Fruit fly (Drosophila melanogaster) whole organism, embryonic: ENCODE measurements around the gene Flad1.

ENCODE experiments used
- Awh ChIP-seq: fragments of 200-800 bp; sonication (Bioruptor generic); IDR thresholded peaks from 2 replicates; pipeline ENCODE4, ENCODE4 v1.3.6; 2022; ENCODE audit warnings: missing biosample characterization, missing genetic modification characterization
- BEAF-32 ChIP-seq: fragments of 200-800 bp; sonication (Bioruptor generic); optimal IDR thresholded peaks from 3 replicates; lab custom pipeline; 2017; ENCODE audit warnings: missing biosample characterization, missing genetic modification characterization, mild to moderate bottlenecking, moderate library complexity, missing genetic modification reagents
- Blimp-1 ChIP-seq: fragments of 200-800 bp; sonication (Bioruptor generic); optimal IDR thresholded peaks from 3 replicates; lab custom pipeline; 2018; ENCODE audit warnings: missing biosample characterization, missing genetic modification characterization, mild to moderate bottlenecking, moderate library complexity, missing genetic modification reagents
- CG11504 ChIP-seq: fragments of 200-800 bp; sonication (Bioruptor generic); optimal IDR thresholded peaks from 3 replicates; lab custom pipeline; 2019; ENCODE audit warnings: missing biosample characterization, mild to moderate bottlenecking, missing genetic modification characterization, moderate library complexity
- CG12769 ChIP-seq: fragments of 200-800 bp; sonication (Bioruptor generic); optimal IDR thresholded peaks from 2 replicates; lab custom pipeline; 2019; ENCODE audit warnings: missing biosample characterization, mild to moderate bottlenecking, missing genetic modification characterization, moderate library complexity
- CG13287 ChIP-seq: fragments of 200-800 bp; sonication (Bioruptor generic); IDR thresholded peaks from 2 replicates; pipeline ENCODE4 v1.3.6; 2022; ENCODE audit warnings: missing biosample characterization, missing genetic modification characterization; ENCODE audit not compliant: partially characterized antibody
- CG14014 ChIP-seq: fragments of 200-800 bp; sonication (Bioruptor generic); IDR thresholded peaks from 2 replicates; pipeline ENCODE4 v1.3.6; 2022; ENCODE audit warnings: missing biosample characterization, missing genetic modification characterization
- CG14710 ChIP-seq: fragments of 200-800 bp; sonication (Bioruptor generic); optimal IDR thresholded peaks from 3 replicates; lab custom pipeline; 2019; ENCODE audit warnings: missing biosample characterization, mild to moderate bottlenecking, missing genetic modification characterization, moderate library complexity
- CG1603 ChIP-seq: fragments of 200-800 bp; sonication (Bioruptor generic); optimal IDR thresholded peaks from 2 replicates; lab custom pipeline; 2019; ENCODE audit warnings: missing biosample characterization, mild to moderate bottlenecking, missing genetic modification characterization, moderate library complexity
- CG16815 ChIP-seq: fragments of 200-800 bp; sonication (Bioruptor generic); optimal IDR thresholded peaks from 3 replicates; lab custom pipeline; 2017; ENCODE audit warnings: missing biosample characterization, mild to moderate bottlenecking, missing genetic modification characterization
- CG17385 ChIP-seq: fragments of 200-800 bp; sonication (Bioruptor generic); optimal IDR thresholded peaks from 3 replicates; lab custom pipeline; 2018; ENCODE audit warnings: missing biosample characterization, mild to moderate bottlenecking, missing genetic modification characterization
- CG18599 ChIP-seq: fragments of 200-800 bp; sonication (Bioruptor generic); optimal IDR thresholded peaks from 3 replicates; lab custom pipeline; 2017; ENCODE audit warnings: missing biosample characterization, missing genetic modification characterization, mild to moderate bottlenecking, moderate library complexity, missing genetic modification reagents
- CG2129 ChIP-seq: fragments of 200-800 bp; sonication (Bioruptor generic); IDR thresholded peaks from 2 replicates; pipeline ENCODE4 v1.3.6; 2022; ENCODE audit warnings: missing biosample characterization, missing genetic modification characterization; ENCODE audit not compliant: partially characterized antibody
- CG2199 ChIP-seq: fragments of 200-800 bp; sonication (Bioruptor generic); IDR thresholded peaks from 3 replicates; pipeline ENCODE4 v1.3.6; 2022; ENCODE audit warnings: missing biosample characterization, missing genetic modification characterization
- CG33557 ChIP-seq: fragments of 200-800 bp; sonication (Bioruptor generic); optimal IDR thresholded peaks from 2 replicates; lab custom pipeline; 2019; ENCODE audit warnings: missing biosample characterization, mild to moderate bottlenecking, missing genetic modification characterization, moderate library complexity
- CG8290 ChIP-seq, 3 experiments: fragments of 200-800 bp; sonication (Bioruptor generic); optimal IDR thresholded peaks; 2 replicates each; lab custom pipeline; 2016 to 2019; ENCODE audit warnings: missing biosample characterization in 3 of 3, missing genetic modification characterization in 3 of 3, mild to moderate bottlenecking in 2 of 3, moderate library complexity in 1 of 3
- CG8359 ChIP-seq: fragments of 200-800 bp; sonication (Bioruptor generic); optimal IDR thresholded peaks from 2 replicates; lab custom pipeline; 2017; ENCODE audit warnings: missing biosample characterization, mild to moderate bottlenecking, missing genetic modification characterization, borderline replicate concordance
- CG8944 ChIP-seq: fragments of 200-800 bp; sonication (Bioruptor generic); optimal IDR thresholded peaks from 3 replicates; lab custom pipeline; 2016; ENCODE audit warnings: missing biosample characterization, missing genetic modification characterization
- CG9437 ChIP-seq: fragments of 200-800 bp; sonication (Bioruptor generic); optimal IDR thresholded peaks from 2 replicates; lab custom pipeline; 2018; ENCODE audit warnings: missing biosample characterization, mild to moderate bottlenecking, missing genetic modification characterization
- CG9876 ChIP-seq: fragments of 200-800 bp; sonication (Bioruptor generic); optimal IDR thresholded peaks from 2 replicates; lab custom pipeline; 2016; ENCODE audit warnings: missing biosample characterization, missing genetic modification characterization
- CkIIα-i1 ChIP-seq: fragments of 200-800 bp; sonication (Bioruptor generic); IDR thresholded peaks from 2 replicates; pipeline ENCODE4 v1.3.6; 2022; ENCODE audit warnings: missing biosample characterization, missing genetic modification characterization
- Dad ChIP-seq: fragments of 200-800 bp; sonication (Bioruptor generic); optimal IDR thresholded peaks from 3 replicates; lab custom pipeline; 2016; ENCODE audit warnings: missing biosample characterization, missing genetic modification characterization
- Drgx ChIP-seq: fragments of 200-800 bp; sonication (Bioruptor generic); IDR thresholded peaks from 2 replicates; pipeline ENCODE4 v1.3.6; 2022; ENCODE audit warnings: missing biosample characterization, missing genetic modification characterization
- HLHmδ ChIP-seq: fragments of 200-800 bp; sonication (Bioruptor generic); optimal IDR thresholded peaks from 2 replicates; lab custom pipeline; 2018; ENCODE audit warnings: missing biosample characterization, mild to moderate bottlenecking, missing genetic modification characterization, moderate library complexity
- Med ChIP-seq: fragments of 200-800 bp; sonication (Bioruptor generic); peaks from one replicate; lab custom pipeline; 2016; ENCODE audit warnings: missing biosample characterization, missing genetic modification characterization, mild to moderate bottlenecking, inconsistent platforms, moderate library complexity
- NfI ChIP-seq: fragments of 200-800 bp; sonication (Bioruptor generic); optimal IDR thresholded peaks from 3 replicates; lab custom pipeline; 2018; ENCODE audit warnings: missing biosample characterization, mild to moderate bottlenecking, missing genetic modification characterization, moderate library complexity
- Pdp1 ChIP-seq, 2 experiments: fragments of 200-800 bp; sonication (Bioruptor generic); optimal IDR thresholded peaks; 3 replicates each; lab custom pipeline; 2016; ENCODE audit warnings: missing biosample characterization in 2 of 2, missing genetic modification characterization in 2 of 2, mild to moderate bottlenecking in 1 of 2, moderate library complexity in 1 of 2
- Rfx ChIP-seq: fragments of 200-800 bp; sonication (Bioruptor generic); IDR thresholded peaks from 2 replicates; pipeline ENCODE4 v1.3.6; 2022; ENCODE audit warnings: missing biosample characterization, missing genetic modification characterization
- Sin3A ChIP-seq: fragments of >200 bp; optimal IDR thresholded peaks from 2 replicates; lab custom pipeline; 2018
- bab2 ChIP-seq: fragments of 200-800 bp; sonication (Bioruptor generic); optimal IDR thresholded peaks from 2 replicates; lab custom pipeline; 2016; ENCODE audit warnings: missing biosample characterization, missing genetic modification characterization
- bbx ChIP-seq: fragments of 200-800 bp; sonication (Bioruptor generic); IDR thresholded peaks from 2 replicates; pipeline ENCODE4 v1.3.6; 2022; ENCODE audit warnings: missing biosample characterization, missing genetic modification characterization; ENCODE audit not compliant: partially characterized antibody
- bowl ChIP-seq: fragments of 200-800 bp; sonication (Bioruptor generic); IDR thresholded peaks from 2 replicates; pipeline ENCODE4 v1.3.6; 2022; ENCODE audit warnings: missing biosample characterization, missing genetic modification characterization
- bsh ChIP-seq, 2 experiments: fragments of 200-800 bp; sonication (Bioruptor generic); optimal IDR thresholded peaks; 2 replicates each; lab custom pipeline; 2017 to 2018; ENCODE audit warnings: mild to moderate bottlenecking in 2 of 2, missing biosample characterization in 2 of 2, missing genetic modification characterization in 2 of 2, moderate library complexity in 1 of 2
- cas ChIP-seq: fragments of 200-800 bp; sonication (Bioruptor generic); IDR thresholded peaks from 2 replicates; pipeline ENCODE4 v1.3.6; 2022; ENCODE audit warnings: missing biosample characterization, missing genetic modification characterization
- dysf ChIP-seq: fragments of 200-800 bp; sonication (Bioruptor generic); IDR thresholded peaks from 3 replicates; pipeline ENCODE4 v1.3.6; 2022; ENCODE audit warnings: missing biosample characterization, missing genetic modification characterization
- eve ChIP-seq, 2 experiments: fragments of >200 bp; optimal IDR thresholded peaks; 2 replicates each; lab custom pipeline; 2017; ENCODE audit warnings: missing biosample characterization in 2 of 2, missing genetic modification characterization in 2 of 2
- eyg ChIP-seq: fragments of 200-800 bp; sonication (Bioruptor generic); optimal IDR thresholded peaks from 3 replicates; lab custom pipeline; 2016; ENCODE audit warnings: missing biosample characterization, missing genetic modification characterization
- gce ChIP-seq: fragments of 200-800 bp; sonication (Bioruptor generic); IDR thresholded peaks from 3 replicates; pipeline ENCODE4 v1.3.6; 2022; ENCODE audit warnings: missing biosample characterization, missing genetic modification characterization
- kah ChIP-seq: fragments of 200-800 bp; sonication (Bioruptor generic); optimal IDR thresholded peaks from 2 replicates; lab custom pipeline; 2018; ENCODE audit warnings: missing biosample characterization, mild to moderate bottlenecking, missing genetic modification characterization
- ken ChIP-seq: fragments of 200-800 bp; sonication (Bioruptor generic); IDR thresholded peaks from 3 replicates; pipeline ENCODE4 v1.3.6; 2022; ENCODE audit warnings: missing biosample characterization, missing genetic modification characterization
- pfk ChIP-seq: fragments of 200-800 bp; sonication (Bioruptor generic); optimal IDR thresholded peaks from 2 replicates; lab custom pipeline; 2018; ENCODE audit warnings: missing biosample characterization, mild to moderate bottlenecking, missing genetic modification characterization, moderate library complexity
- sc ChIP-seq, 3 experiments: fragments of >200 bp in 2 of 3; fragments of 200-800 bp in 1 of 3; sonication (Bioruptor generic) in 1 of 3; optimal IDR thresholded peaks; 2 replicates in 2 of 3; 3 replicates in 1 of 3; lab custom pipeline; 2017; ENCODE audit warnings: mild to moderate bottlenecking in 1 of 3, missing biosample characterization in 1 of 3, missing genetic modification characterization in 1 of 3, missing genetic modification reagents in 1 of 3
- sens ChIP-seq: fragments of 200-800 bp; sonication (Bioruptor generic); peaks from one replicate; lab custom pipeline; 2016; ENCODE audit warnings: missing biosample characterization, missing genetic modification characterization
- stwl ChIP-seq: fragments of 200-800 bp; sonication (Bioruptor generic); optimal IDR thresholded peaks from 3 replicates; lab custom pipeline; 2018; ENCODE audit warnings: missing biosample characterization, mild to moderate bottlenecking, missing genetic modification characterization, moderate library complexity
- trh ChIP-seq: fragments of 200-800 bp; sonication (Bioruptor generic); optimal IDR thresholded peaks from 2 replicates; lab custom pipeline; 2016; ENCODE audit warnings: missing biosample characterization, missing genetic modification characterization

Gene Flad1

DNA sequence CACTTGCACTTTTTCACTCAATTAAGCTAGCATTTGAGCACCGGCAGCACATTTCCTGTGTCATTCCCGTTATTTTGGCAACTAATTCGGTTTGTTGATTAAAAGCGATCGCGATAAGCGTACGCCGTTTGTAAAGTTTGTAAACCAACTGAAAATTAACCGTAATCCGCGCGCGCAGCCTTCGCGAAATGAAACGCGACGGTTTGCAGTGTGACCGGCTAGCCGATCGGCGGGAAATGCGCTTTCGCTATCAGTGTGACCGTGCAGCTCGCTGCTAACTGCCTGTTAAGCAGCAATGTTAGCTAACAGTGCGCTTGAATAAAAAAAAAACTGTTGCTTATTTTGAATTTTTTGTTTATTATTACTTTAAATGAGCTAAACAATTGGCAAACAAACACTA is 6.2 kb downstream of the Flad1 start, which contains the start of gene Pde9 (continued):
- TF ChIP-seq CG13287 (peak; percentile 43; the same call in 1 of the 2 replicates), gce (GFP tag; lab: Robert Waterston, UW) (0 out of 3 replicates have a peak, but pooled peaks have one; percentile 30), trh (GFP tag; lab: Kevin White, UChicago) (no peak), HLHmδ (GFP tag; lab: Kevin White, UChicago) (peak; percentile 43)

DNA sequence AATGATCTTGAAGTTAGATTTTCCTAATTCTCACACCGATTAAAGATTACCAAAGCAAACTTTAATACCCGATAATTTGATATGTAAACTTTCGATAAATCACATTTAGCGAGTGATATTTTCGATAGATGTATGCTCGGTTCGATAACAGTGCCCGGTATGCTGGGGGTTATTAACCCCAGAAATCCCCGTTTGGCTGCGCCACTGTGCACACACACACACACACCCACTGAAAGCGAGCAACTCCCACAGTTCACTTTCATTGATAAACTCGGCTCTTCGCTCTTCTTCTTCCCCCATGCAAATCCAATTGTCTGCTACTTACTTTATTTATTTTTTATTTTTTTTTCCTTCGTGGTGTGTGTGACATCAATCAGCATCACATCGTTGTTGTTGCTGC is 6.9 kb downstream of the Flad1 start:
- TF ChIP-seq CG12769 (tag; lab: Kevin White, UChicago) (peak; percentile 3), CG11504 (tag; lab: Kevin White, UChicago) (peak; percentile 12), Pdp1 (GFP tag; optimal IDR thresholded peaks at IDR 0.05; lab: Kevin White, UChicago) (peak in 1 of 2 experiments; percentile 53), CG1603 (tag; lab: Kevin White, UChicago) (peak; percentile 20), Drgx (GFP tag; lab: Robert Waterston, UW) (peak; percentile 53), CG33557 (GFP tag; lab: Kevin White, UChicago) (no peak), dysf (GFP tag; lab: Robert Waterston, UW) (0 out of 3 replicates have a peak, but pooled peaks have one; percentile 10), CG2129 (GFP tag; lab: Robert Waterston, UW) (no peak), cas (GFP tag; lab: Robert Waterston, UW) (0 out of 2 replicates have a peak, but pooled peaks have one; percentile 15), CkIIα-i1 (no peak), CG17385 (GFP tag; lab: Kevin White, UChicago) (peak; percentile 47), ken (GFP tag; lab: Robert Waterston, UW) (0 out of 3 replicates have a peak, but pooled peaks have one; percentile 11), stwl (tag; lab: Kevin White, UChicago) (peak; percentile 20), CG2199 (GFP tag; lab: Robert Waterston, UW) (0 out of 3 replicates have a peak, but pooled peaks have one; percentile 35), Blimp-1 (GFP tag; lab: Kevin White, UChicago) (peak; percentile 21), sens (GFP tag; lab: Kevin White, UChicago) (peak; percentile 16), eyg (GFP tag; lab: Kevin White, UChicago) (no peak), CG8290 (GFP tag; optimal IDR thresholded peaks at IDR 0.05; lab: Kevin White, UChicago) (no peak), CG8290 (tag; optimal IDR thresholded peaks at IDR 0.05; lab: Kevin White, UChicago) (peak in 1 of 2 experiments; percentile 26), bbx (0 out of 2 replicates have a peak, but pooled peaks have one; percentile 24), Med (GFP tag; lab: Kevin White, UChicago) (peak; percentile 48)

DNA sequence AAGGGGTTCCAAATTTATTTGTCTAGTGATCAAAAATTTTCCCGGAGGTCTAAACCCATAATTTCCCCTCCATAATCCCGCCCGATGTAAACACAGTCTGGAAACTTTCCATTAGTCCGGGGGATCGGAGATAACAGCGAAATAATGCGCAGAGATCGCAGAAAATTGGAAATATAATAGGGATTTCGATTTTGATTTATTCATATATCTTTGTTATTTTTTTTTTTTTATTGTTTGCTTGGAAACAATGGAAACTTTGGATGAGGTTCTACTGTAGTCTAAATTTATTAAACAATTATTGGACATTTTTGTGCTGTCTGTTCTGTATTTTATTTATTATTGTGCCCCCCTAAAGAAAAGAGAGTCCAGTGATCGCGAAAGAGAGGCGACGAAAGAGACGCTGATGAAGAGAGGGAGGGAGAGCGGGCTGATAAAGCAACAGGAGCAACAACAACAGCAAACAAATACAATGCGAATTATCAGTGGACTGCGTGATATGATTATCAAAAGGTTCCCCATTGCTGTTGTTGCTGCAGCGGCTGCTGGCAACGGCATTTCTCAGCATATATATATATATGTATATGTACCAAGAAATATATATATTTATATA is 8.1 kb downstream of the Flad1 start:
- TF ChIP-seq CG14710 (tag; lab: Kevin White, UChicago) (no peak), sc (optimal IDR thresholded peaks at IDR 0.05; lab: Kevin White, UChicago) (no peak), sc (GFP tag; optimal IDR thresholded peaks at IDR 0.05; lab: Kevin White, UChicago) (no peak), CG16815 (GFP tag; lab: Kevin White, UChicago) (no peak), kah (GFP tag; lab: Kevin White, UChicago) (no peak), eve (GFP tag; optimal IDR thresholded peaks at IDR 0.05; lab: Kevin White, UChicago) (no peak), bowl (GFP tag; lab: Robert Waterston, UW) (no peak), pfk (GFP tag; lab: Kevin White, UChicago) (no peak), Rfx (GFP tag; lab: Robert Waterston, UW) (0 out of 2 replicates have a peak, but pooled peaks have one; percentile 11), CG18599 (GFP tag; lab: Kevin White, UChicago) (peak; percentile 38), CG8944 (no peak), CG14014 (GFP tag; lab: Robert Waterston, UW) (0 out of 2 replicates have a peak, but pooled peaks have one; percentile 16), BEAF-32 (GFP tag; lab: Kevin White, UChicago) (no peak), CG9437 (GFP tag; lab: Kevin White, UChicago) (no peak), Awh (no peak), NfI (GFP tag; lab: Kevin White, UChicago) (no peak), Dad (GFP tag; lab: Kevin White, UChicago) (no peak), CG8359 (GFP tag; lab: Kevin White, UChicago) (no peak), bsh (GFP tag; optimal IDR thresholded peaks at IDR 0.05; lab: Kevin White, UChicago) (no peak), Sin3A (lab: Kevin White, UChicago) (no peak), bab2 (GFP tag; lab: Kevin White, UChicago) (peak; percentile 7), CG9876 (GFP tag; lab: Kevin White, UChicago) (no peak)
